Worm (Caenorhabditis elegans) whole organism, L4 larva: ENCODE data around the gene nspb-11.

Source experiments
- D1046.2 ChIP-seq: fragments of 200-800 bp; sonication (Bioruptor generic); IDR thresholded peaks from 2 replicates; pipeline ENCODE4 v1.3.6; 2022; ENCODE audit warnings: missing genetic modification characterization, missing compliant biosample characterization
- F26F4.8 ChIP-seq: fragments of 200-800 bp; sonication (Bioruptor generic); conservative IDR thresholded peaks from 2 replicates; pipeline ENCODE4 v1.3.6; 2022; ENCODE audit warnings: missing genetic modification characterization, missing compliant biosample characterization
- F49E8.2 ChIP-seq: sonication (generic microtip); optimal IDR thresholded peaks from 2 replicates; lab custom pipeline; 2016; ENCODE audit warnings: missing compliant biosample characterization, mild to moderate bottlenecking, missing genetic modification characterization, borderline replicate concordance
- R02D3.7 ChIP-seq: fragments of 150-350 bp; sonication (generic microtip); optimal IDR thresholded peaks from 3 replicates; lab custom pipeline; 2014; ENCODE audit warnings: missing biosample characterization, missing genetic modification characterization
- T20F7.1 ChIP-seq: fragments of 200-800 bp; sonication (Bioruptor generic); optimal IDR thresholded peaks from 2 replicates; lab custom pipeline; 2018; ENCODE audit warnings: mild to moderate bottlenecking, missing genetic modification characterization, missing compliant biosample characterization
- Y105C5A.15 ChIP-seq: fragments of 200-800 bp; sonication (Bioruptor generic); IDR thresholded peaks from 2 replicates; pipeline ENCODE4 v1.3.6; 2022; ENCODE audit warnings: missing genetic modification characterization, missing compliant biosample characterization
- Y5F2A.4 ChIP-seq: fragments of 200-800 bp; sonication (Bioruptor generic); optimal IDR thresholded peaks from 2 replicates; lab custom pipeline; 2018; ENCODE audit warnings: mild to moderate bottlenecking, missing genetic modification characterization, missing compliant biosample characterization
- aly-2 ChIP-seq: sonication (generic microtip); optimal IDR thresholded peaks from 2 replicates; lab custom pipeline; 2018; ENCODE audit warnings: missing biosample characterization, missing genetic modification characterization
- arid-1 ChIP-seq: fragments of 200-800 bp; sonication (Bioruptor generic); conservative IDR thresholded peaks from 2 replicates; pipeline ENCODE4 v1.3.6; 2022; ENCODE audit warnings: missing genetic modification reagents, missing genetic modification characterization, missing compliant biosample characterization
- ceh-28 ChIP-seq: fragments of 150-350 bp; optimal IDR thresholded peaks from 2 replicates; lab custom pipeline; 2014; ENCODE audit warnings: missing biosample characterization, missing genetic modification reagents, missing genetic modification characterization
- ceh-32 ChIP-seq: sonication (generic microtip); optimal IDR thresholded peaks from 2 replicates; lab custom pipeline; 2016; ENCODE audit warnings: mild to moderate bottlenecking, missing genetic modification characterization, missing compliant biosample characterization; ENCODE audit not compliant: poor library complexity
- ceh-44 ChIP-seq: fragments of 200-800 bp; sonication (Bioruptor generic); IDR thresholded peaks from 2 replicates; pipeline ENCODE4 v1.3.6; 2022; ENCODE audit warnings: missing genetic modification reagents, missing genetic modification characterization, missing compliant biosample characterization
- ces-1 ChIP-seq: fragments of 150-350 bp; sonication (generic microtip); optimal IDR thresholded peaks from 4 replicates; lab custom pipeline; 2014; ENCODE audit warnings: missing biosample characterization, missing genetic modification reagents, missing genetic modification characterization
- ctbp-1 ChIP-seq: fragments of 200-800 bp; sonication (Bioruptor generic); IDR thresholded peaks from 2 replicates; pipeline ENCODE4 v1.3.6; 2022; ENCODE audit warnings: missing genetic modification reagents, missing genetic modification characterization, missing compliant biosample characterization
- daf-8 ChIP-seq: fragments of 200-800 bp; sonication (Bioruptor generic); IDR thresholded peaks from 2 replicates; pipeline ENCODE4 v1.3.6; 2022; ENCODE audit warnings: missing genetic modification characterization, missing compliant biosample characterization
- dmd-6 ChIP-seq: fragments of 200-800 bp; sonication (Bioruptor generic); IDR thresholded peaks from 2 replicates; pipeline ENCODE4 v1.3.6; 2022; ENCODE audit warnings: missing genetic modification reagents, missing genetic modification characterization, missing compliant biosample characterization
- egl-27 ChIP-seq: sonication (generic microtip); optimal IDR thresholded peaks from 3 replicates; lab custom pipeline; 2017; ENCODE audit warnings: missing biosample characterization, missing genetic modification reagents, missing genetic modification characterization
- fos-1 ChIP-seq: fragments of 150-350 bp; optimal IDR thresholded peaks from 2 replicates; lab custom pipeline; 2014; ENCODE audit warnings: missing biosample characterization, missing genetic modification characterization
- hlh-30 ChIP-seq: sonication (generic microtip); optimal IDR thresholded peaks from 2 replicates; lab custom pipeline; 2017; ENCODE audit warnings: antibody characterized with exemption, mild to moderate bottlenecking, missing genetic modification characterization, missing compliant biosample characterization; ENCODE audit not compliant: insufficient read depth
- hmg-1.1 ChIP-seq: fragments of 200-800 bp; sonication (Bioruptor generic); IDR thresholded peaks from 2 replicates; pipeline ENCODE4 v1.3.6; 2022; ENCODE audit warnings: missing genetic modification reagents, missing genetic modification characterization, missing compliant biosample characterization
- jun-1 ChIP-seq: fragments of 150-350 bp; optimal IDR thresholded peaks from 2 replicates; lab custom pipeline; 2014; ENCODE audit warnings: missing biosample characterization, missing genetic modification reagents, missing genetic modification characterization
- lin-1 ChIP-seq: fragments of 200-800 bp; sonication (Bioruptor generic); IDR thresholded peaks from 2 replicates; pipeline ENCODE4 v1.3.6; 2022; ENCODE audit warnings: missing genetic modification reagents, missing genetic modification characterization, missing compliant biosample characterization
- lin-38 ChIP-seq: fragments of 200-800 bp; sonication (Bioruptor generic); IDR thresholded peaks from 2 replicates; pipeline ENCODE4 v1.3.6; 2022; ENCODE audit warnings: missing genetic modification reagents, missing genetic modification characterization, missing compliant biosample characterization
- madf-5 ChIP-seq, 2 experiments: fragments of 200-800 bp; sonication (Bioruptor generic); IDR thresholded peaks; 2 replicates each; pipeline ENCODE4 v1.3.6; 2022; ENCODE audit warnings: missing compliant biosample characterization in 2 of 2, missing genetic modification characterization in 2 of 2
- madf-9 ChIP-seq: fragments of 200-800 bp; sonication (Bioruptor generic); conservative IDR thresholded peaks from 2 replicates; pipeline ENCODE4 v1.3.6; 2022; ENCODE audit warnings: missing genetic modification reagents, missing genetic modification characterization, missing compliant biosample characterization
- mdt-29 ChIP-seq: fragments of 200-800 bp; sonication (Bioruptor generic); IDR thresholded peaks from 2 replicates; pipeline ENCODE4 v1.3.6; 2022; ENCODE audit warnings: missing genetic modification reagents, missing genetic modification characterization, missing compliant biosample characterization
- mxl-2 ChIP-seq: fragments of 200-800 bp; sonication (Bioruptor generic); conservative IDR thresholded peaks from 2 replicates; pipeline ENCODE4 v1.3.6; 2022; ENCODE audit warnings: missing genetic modification reagents, missing genetic modification characterization, missing compliant biosample characterization
- mxl-3 ChIP-seq: fragments of 200-800 bp; sonication (Bioruptor generic); optimal IDR thresholded peaks from 2 replicates; lab custom pipeline; 2018; ENCODE audit warnings: mild to moderate bottlenecking, missing genetic modification characterization, missing compliant biosample characterization
- nhr-10 ChIP-seq: fragments of 150-350 bp; optimal IDR thresholded peaks from 2 replicates; lab custom pipeline; 2014; ENCODE audit warnings: missing biosample characterization, missing genetic modification characterization
- nhr-102 ChIP-seq: sonication (generic microtip); optimal IDR thresholded peaks from 2 replicates; lab custom pipeline; 2016; ENCODE audit warnings: mild to moderate bottlenecking, missing genetic modification characterization, moderate library complexity, missing compliant biosample characterization
- nhr-11 ChIP-seq: fragments of 150-350 bp; optimal IDR thresholded peaks from 2 replicates; lab custom pipeline; 2014; ENCODE audit warnings: missing biosample characterization, missing genetic modification characterization
- nhr-237 ChIP-seq: sonication (generic microtip); optimal IDR thresholded peaks from 2 replicates; lab custom pipeline; 2017; ENCODE audit warnings: missing biosample characterization, missing genetic modification characterization
- nhr-25 ChIP-seq: sonication (generic microtip); optimal IDR thresholded peaks from 2 replicates; lab custom pipeline; 2017; ENCODE audit warnings: missing genetic modification characterization, mild to moderate bottlenecking, missing compliant biosample characterization, antibody characterized with exemption, moderate library complexity, borderline replicate concordance; ENCODE audit not compliant: insufficient read depth
- nhr-41 ChIP-seq: fragments of 200-800 bp; sonication (Bioruptor generic); IDR thresholded peaks from 2 replicates; pipeline ENCODE4 v1.3.6; 2022; ENCODE audit warnings: missing genetic modification reagents, missing genetic modification characterization, missing compliant biosample characterization
- nhr-6 ChIP-seq: fragments of 150-350 bp; optimal IDR thresholded peaks from 2 replicates; lab custom pipeline; 2014; ENCODE audit warnings: missing biosample characterization, missing genetic modification characterization
- nhr-77 ChIP-seq: fragments of 150-350 bp; optimal IDR thresholded peaks from 2 replicates; lab custom pipeline; 2014; ENCODE audit warnings: missing biosample characterization, missing genetic modification characterization
- pha-4 ChIP-seq, 2 experiments: fragments of 150-350 bp in 1 of 2; fragments of 200-800 bp in 1 of 2; sonication (Bioruptor generic) in 1 of 2; IDR thresholded peaks in 1 of 2; optimal IDR thresholded peaks in 1 of 2; 2 replicates each; pipeline versions ENCODE4 v1.3.6 to Lab custom; 2014 to 2022; ENCODE audit warnings: missing genetic modification characterization in 2 of 2, missing genetic modification reagents in 2 of 2, missing biosample characterization in 1 of 2, missing compliant biosample characterization in 1 of 2
- php-3 ChIP-seq: fragments of 200-800 bp; sonication (Bioruptor generic); IDR thresholded peaks from 2 replicates; pipeline ENCODE4 v1.3.6; 2022; ENCODE audit warnings: missing genetic modification reagents, missing genetic modification characterization, missing compliant biosample characterization
- rbr-2 ChIP-seq: sonication (generic microtip); optimal IDR thresholded peaks from 2 replicates; lab custom pipeline; 2016; ENCODE audit warnings: missing genotype, missing genetic modification characterization, missing compliant biosample characterization
- saeg-2 ChIP-seq: fragments of 200-800 bp; sonication (Bioruptor generic); IDR thresholded peaks from 2 replicates; pipeline ENCODE4 v1.3.6; 2022; ENCODE audit warnings: missing genetic modification reagents, missing genetic modification characterization, missing compliant biosample characterization
- set-16 ChIP-seq: fragments of 200-800 bp; sonication (Bioruptor generic); IDR thresholded peaks from 2 replicates; pipeline ENCODE4 v1.3.6; 2022; ENCODE audit warnings: missing genetic modification reagents, missing genetic modification characterization, missing compliant biosample characterization
- snpc-4 ChIP-seq: fragments of 150-350 bp; optimal IDR thresholded peaks from 2 replicates; lab custom pipeline; 2014; ENCODE audit warnings: missing biosample characterization, missing genetic modification characterization
- spr-1 ChIP-seq: sonication (generic microtip); optimal IDR thresholded peaks from 2 replicates; lab custom pipeline; 2016; ENCODE audit warnings: mild to moderate bottlenecking, missing genetic modification characterization, missing compliant biosample characterization
- unc-130 ChIP-seq: sonication (generic microtip); optimal IDR thresholded peaks from 2 replicates; lab custom pipeline; 2016; ENCODE audit warnings: missing genetic modification reagents, missing genetic modification characterization, missing compliant biosample characterization
- unc-39 ChIP-seq: sonication (generic microtip); optimal IDR thresholded peaks from 2 replicates; lab custom pipeline; 2017; ENCODE audit warnings: missing biosample characterization, missing genetic modification characterization
- vab-7 ChIP-seq: fragments of 200-800 bp; sonication (Bioruptor generic); IDR thresholded peaks from 2 replicates; pipeline ENCODE4 v1.3.6; 2022; ENCODE audit warnings: missing genetic modification reagents, missing genetic modification characterization, missing compliant biosample characterization
- zag-1 ChIP-seq: fragments of 150-350 bp; optimal IDR thresholded peaks from 2 replicates; lab custom pipeline; 2014; ENCODE audit warnings: missing biosample characterization, missing genetic modification characterization
- zfp-3 ChIP-seq: fragments of 200-800 bp; sonication (Bioruptor generic); conservative IDR thresholded peaks from 2 replicates; pipeline ENCODE4 v1.3.6; 2022; ENCODE audit warnings: missing genetic modification reagents, missing genetic modification characterization, missing compliant biosample characterization
- ztf-11 ChIP-seq: fragments of 150-350 bp; optimal IDR thresholded peaks from 2 replicates; lab custom pipeline; 2014; ENCODE audit warnings: missing biosample characterization, missing genetic modification characterization

Gene nspb-11

ce11 chrII:12944587-12945126, 37.5 kb downstream of the nspb-11 start (continued):
- TF ChIP-seq mxl-2 (GFP tag; lab: Robert Waterston, UW) (peak; percentile 58; the same call in 1 of the 2 replicates), nhr-77 (tag; lab: Kevin White, UChicago) (peak; percentile 85), ceh-32 (peak; percentile 23), D1046.2 (peak; percentile 88), nhr-102 (tag; lab: Kevin White, UChicago) (peak; percentile 96), rbr-2 (tag; lab: Kevin White, UChicago) (peak; percentile 88), jun-1 (peak; percentile 73), Y105C5A.15 (GFP tag; lab: Robert Waterston, UW) (no peak; the same call in 1 of the 2 replicates), unc-130 (GFP tag; lab: Kevin White, UChicago) (peak; percentile 90), ces-1 (GFP tag; lab: Kevin White, UChicago) (peak; percentile 4), mdt-29 (GFP tag; lab: Robert Waterston, UW) (peak; percentile 96), nhr-6 (peak; percentile 87), nhr-10 (tag; lab: Kevin White, UChicago) (peak; percentile 77), zag-1 (tag; lab: Kevin White, UChicago) (no peak), aly-2 (tag; lab: Kevin White, UChicago) (peak; percentile 62), ceh-28 (tag; lab: Kevin White, UChicago) (peak; percentile 30), fos-1 (tag; lab: Kevin White, UChicago) (peak; percentile 18), snpc-4 (peak; percentile 97), spr-1 (tag; lab: Kevin White, UChicago) (peak; percentile 94), set-16 (GFP tag; lab: Robert Waterston, UW) (peak; percentile 100), nhr-11 (tag; lab: Kevin White, UChicago) (peak; percentile 60), ceh-44 (GFP tag; lab: Robert Waterston, UW) (peak; percentile 93), saeg-2 (peak; percentile 84), Y5F2A.4 (GFP tag; lab: Kevin White, UChicago) (peak; percentile 49), F49E8.2 (tag; lab: Kevin White, UChicago) (peak; percentile 94), nhr-41 (GFP tag; lab: Robert Waterston, UW) (peak; percentile 89), vab-7 (GFP tag; lab: Robert Waterston, UW) (peak; percentile 79; the same call in 1 of the 2 replicates), dmd-6 (GFP tag; lab: Robert Waterston, UW) (peak; percentile 90; the same call in 1 of the 2 replicates), madf-9 (GFP tag; lab: Robert Waterston, UW) (peak; percentile 98), hlh-30 (peak; percentile 93), zfp-3 (GFP tag; lab: Robert Waterston, UW) (peak; percentile 91), madf-5 (GFP tag; IDR thresholded peaks at IDR 0.05; lab: Robert Waterston, UW) (peak; percentile 90 to 93), nhr-237 (tag; lab: Kevin White, UChicago) (peak; percentile 31), pha-4 (GFP tag; IDR thresholded peaks at IDR 0.05; lab: Robert Waterston, UW) (peak; percentile 95), pha-4 (tag; optimal IDR thresholded peaks at IDR 0.05; lab: Kevin White, UChicago) (no peak), nhr-25 (peak; percentile 77), unc-39 (peak; percentile 46), daf-8 (GFP tag; lab: Robert Waterston, UW) (peak; percentile 79; the same call in 1 of the 2 replicates), F26F4.8 (GFP tag; lab: Robert Waterston, UW) (no peak), hmg-1.1 (peak; percentile 93), php-3 (GFP tag; lab: Robert Waterston, UW) (peak; percentile 87), R02D3.7 (tag; lab: Kevin White, UChicago) (no peak), mxl-3 (peak; percentile 90), T20F7.1 (GFP tag; lab: Kevin White, UChicago) (no peak), arid-1 (peak; percentile 86), ztf-11 (no peak), lin-1 (GFP tag; lab: Robert Waterston, UW) (peak; percentile 76), egl-27 (tag; lab: Kevin White, UChicago) (no peak), ctbp-1 (GFP tag; lab: Robert Waterston, UW) (peak; percentile 93), lin-38 (peak; percentile 88)
